Fruit fly (Drosophila melanogaster): ENCODE data around the gene CG12241.

- TF ChIP-seq EcR (GFP tag; optimal IDR thresholded peaks at IDR 0.05) (no peak), psq (optimal IDR thresholded peaks at IDR 0.05) (no peak), usp (GFP tag; optimal IDR thresholded peaks at IDR 0.05) (no peak), CG8478 (optimal IDR thresholded peaks at IDR 0.05) (no peak)
Measured at dm6 chr3R:15198052-15198793, 20.8 kb upstream of the CG12241 start.

Measured in whole organism.